Worm (Caenorhabditis elegans) whole organism, L3 larva: ENCODE results near the gene B0228.6.

Experiments used
- R02D3.7 ChIP-seq: fragments of 150-350 bp; optimal IDR thresholded peaks from 2 replicates; lab custom pipeline; 2014; ENCODE audit warnings: missing biosample characterization, missing genetic modification characterization
- ZK546.5 ChIP-seq: sonication (generic microtip); optimal IDR thresholded peaks from 2 replicates; lab custom pipeline; 2017; ENCODE audit warnings: missing biosample characterization, missing genetic modification characterization
- aly-2 ChIP-seq: fragments of 150-350 bp; optimal IDR thresholded peaks from 2 replicates; lab custom pipeline; 2014; ENCODE audit warnings: missing biosample characterization, missing genetic modification characterization
- ama-1 ChIP-seq: fragments of 150-350 bp; optimal IDR thresholded peaks from 2 replicates; lab custom pipeline; 2018
- ceh-16 ChIP-seq: sonication (generic microtip); optimal IDR thresholded peaks from 2 replicates; lab custom pipeline; 2017; ENCODE audit warnings: missing biosample characterization, missing genetic modification characterization
- ceh-28 ChIP-seq: fragments of 150-350 bp; optimal IDR thresholded peaks from 2 replicates; lab custom pipeline; 2014; ENCODE audit warnings: missing biosample characterization, missing genetic modification reagents, missing genetic modification characterization
- ceh-82 ChIP-seq: fragments of 150-350 bp; optimal IDR thresholded peaks from 2 replicates; lab custom pipeline; 2014; ENCODE audit warnings: missing biosample characterization, missing genetic modification characterization
- ceh-9 ChIP-seq: sonication (generic microtip); optimal IDR thresholded peaks from 2 replicates; lab custom pipeline; 2018; ENCODE audit warnings: missing biosample characterization, missing genetic modification characterization
- daf-12 ChIP-seq: fragments of 150-350 bp; optimal IDR thresholded peaks from 2 replicates; lab custom pipeline; 2014; ENCODE audit warnings: missing biosample characterization, missing genetic modification reagents, missing genetic modification characterization
- egl-27 ChIP-seq: sonication (generic microtip); optimal IDR thresholded peaks from 4 replicates; lab custom pipeline; 2017; ENCODE audit warnings: missing biosample characterization, missing genetic modification reagents, missing genetic modification characterization
- elt-1 ChIP-seq: fragments of 150-350 bp; optimal IDR thresholded peaks from 2 replicates; lab custom pipeline; 2014; ENCODE audit warnings: missing biosample characterization, missing genetic modification characterization
- elt-2 ChIP-seq: sonication (generic microtip); optimal IDR thresholded peaks from 2 replicates; lab custom pipeline; 2016; ENCODE audit warnings: missing genetic modification reagents, mild to moderate bottlenecking, missing genetic modification characterization, missing compliant biosample characterization
- elt-3 ChIP-seq, 3 experiments: fragments of 150-350 bp in 1 of 3; sonication (generic microtip) in 2 of 3; optimal IDR thresholded peaks; 2 replicates in 2 of 3; 4 replicates in 1 of 3; lab custom pipeline; 2014 to 2017; ENCODE audit warnings: missing biosample characterization in 3 of 3, missing genetic modification characterization in 3 of 3
- eor-1 ChIP-seq, 2 experiments: fragments of 150-350 bp; optimal IDR thresholded peaks; 2 replicates each; lab custom pipeline; 2014 to 2018; ENCODE audit warnings: missing biosample characterization in 2 of 2, missing genetic modification characterization in 2 of 2
- fkh-10 ChIP-seq: sonication (generic microtip); optimal IDR thresholded peaks from 2 replicates; lab custom pipeline; 2017; ENCODE audit warnings: missing biosample characterization, missing genetic modification reagents, missing genetic modification characterization
- fkh-2 ChIP-seq: fragments of 150-350 bp; optimal IDR thresholded peaks from 2 replicates; lab custom pipeline; 2014; ENCODE audit warnings: missing biosample characterization, missing genetic modification reagents, missing genetic modification characterization
- fos-1 ChIP-seq: fragments of 150-350 bp; optimal IDR thresholded peaks from 2 replicates; lab custom pipeline; 2014; ENCODE audit warnings: missing biosample characterization, missing genetic modification characterization
- hmg-11 ChIP-seq: sonication (generic microtip); optimal IDR thresholded peaks from 2 replicates; lab custom pipeline; 2016; ENCODE audit warnings: missing genetic modification characterization, missing compliant biosample characterization
- jun-1 ChIP-seq: fragments of 150-350 bp; optimal IDR thresholded peaks from 2 replicates; lab custom pipeline; 2014; ENCODE audit warnings: missing biosample characterization, missing genetic modification reagents, missing genetic modification characterization
- lin-15B ChIP-seq: fragments of 150-350 bp; optimal IDR thresholded peaks from 2 replicates; lab custom pipeline; 2014; ENCODE audit warnings: missing biosample characterization, missing genetic modification characterization
- lin-39 ChIP-seq: fragments of 150-350 bp; optimal IDR thresholded peaks from 2 replicates; lab custom pipeline; 2018; ENCODE audit warnings: missing biosample characterization, missing genetic modification reagents, missing genetic modification characterization
- lsy-12 ChIP-seq: sonication (generic microtip); optimal IDR thresholded peaks from 2 replicates; lab custom pipeline; 2016; ENCODE audit warnings: mild to moderate bottlenecking, missing genetic modification characterization, missing compliant biosample characterization
- mml-1 ChIP-seq: fragments of 150-350 bp; sonication (generic microtip); optimal IDR thresholded peaks from 3 replicates; lab custom pipeline; 2014; ENCODE audit warnings: missing biosample characterization, missing genetic modification characterization
- nfya-1 ChIP-seq: sonication (generic microtip); optimal IDR thresholded peaks from 2 replicates; lab custom pipeline; 2017; ENCODE audit warnings: missing genetic modification characterization, mild to moderate bottlenecking, missing compliant biosample characterization, antibody characterized with exemption, moderate library complexity; ENCODE audit not compliant: insufficient read depth
- nhr-11 ChIP-seq: fragments of 150-350 bp; optimal IDR thresholded peaks from 2 replicates; lab custom pipeline; 2014; ENCODE audit warnings: missing biosample characterization, missing genetic modification characterization
- nhr-12 ChIP-seq: fragments of 150-350 bp; optimal IDR thresholded peaks from 2 replicates; lab custom pipeline; 2014; ENCODE audit warnings: missing biosample characterization, missing genetic modification characterization
- nhr-237 ChIP-seq: fragments of 150-350 bp; optimal IDR thresholded peaks from 2 replicates; lab custom pipeline; 2014; ENCODE audit warnings: missing biosample characterization, missing genetic modification characterization
- nhr-25 ChIP-seq: sonication (generic microtip); optimal IDR thresholded peaks from 2 replicates; lab custom pipeline; 2017; ENCODE audit warnings: missing biosample characterization, missing genetic modification characterization
- nhr-43 ChIP-seq: sonication (generic microtip); optimal IDR thresholded peaks from 2 replicates; lab custom pipeline; 2016; ENCODE audit warnings: mild to moderate bottlenecking, missing genetic modification characterization, missing compliant biosample characterization; ENCODE audit not compliant: poor library complexity, severe bottlenecking
- nhr-67 ChIP-seq: fragments of 150-350 bp; optimal IDR thresholded peaks from 2 replicates; lab custom pipeline; 2014; ENCODE audit warnings: missing biosample characterization, missing genetic modification characterization
- nhr-76 ChIP-seq: fragments of 150-350 bp; sonication (generic microtip); optimal IDR thresholded peaks from 5 replicates; lab custom pipeline; 2014; ENCODE audit warnings: missing biosample characterization, missing genetic modification characterization
- pha-4 ChIP-seq: fragments of 150-350 bp; optimal IDR thresholded peaks from 2 replicates; lab custom pipeline; 2014; ENCODE audit warnings: missing biosample characterization, missing genetic modification reagents, missing genetic modification characterization
- pqm-1 ChIP-seq: fragments of 150-350 bp; optimal IDR thresholded peaks from 2 replicates; lab custom pipeline; 2017; ENCODE audit warnings: missing biosample characterization, missing genetic modification characterization, inconsistent platforms
- tbx-2 ChIP-seq: sonication (generic microtip); optimal IDR thresholded peaks from 2 replicates; lab custom pipeline; 2016; ENCODE audit warnings: mild to moderate bottlenecking, missing genetic modification characterization, missing compliant biosample characterization
- unc-39 ChIP-seq: sonication (generic microtip); optimal IDR thresholded peaks from 4 replicates; lab custom pipeline; 2017; ENCODE audit warnings: missing biosample characterization, missing genetic modification characterization
- unc-62 ChIP-seq: fragments of 150-350 bp; sonication (generic microtip); optimal IDR thresholded peaks from 4 replicates; lab custom pipeline; 2014; ENCODE audit warnings: missing biosample characterization, missing genetic modification reagents, missing genetic modification characterization
- zag-1 ChIP-seq: fragments of 150-350 bp; optimal IDR thresholded peaks from 2 replicates; lab custom pipeline; 2014; ENCODE audit warnings: missing biosample characterization, missing genetic modification characterization
- ztf-11 ChIP-seq: fragments of 150-350 bp; optimal IDR thresholded peaks from 2 replicates; lab custom pipeline; 2014; ENCODE audit warnings: missing biosample characterization, missing genetic modification characterization
- ztf-4 ChIP-seq: fragments of 150-350 bp; optimal IDR thresholded peaks from 2 replicates; lab custom pipeline; 2014; ENCODE audit warnings: missing biosample characterization, missing genetic modification characterization

The B0228.6 gene

DNA sequence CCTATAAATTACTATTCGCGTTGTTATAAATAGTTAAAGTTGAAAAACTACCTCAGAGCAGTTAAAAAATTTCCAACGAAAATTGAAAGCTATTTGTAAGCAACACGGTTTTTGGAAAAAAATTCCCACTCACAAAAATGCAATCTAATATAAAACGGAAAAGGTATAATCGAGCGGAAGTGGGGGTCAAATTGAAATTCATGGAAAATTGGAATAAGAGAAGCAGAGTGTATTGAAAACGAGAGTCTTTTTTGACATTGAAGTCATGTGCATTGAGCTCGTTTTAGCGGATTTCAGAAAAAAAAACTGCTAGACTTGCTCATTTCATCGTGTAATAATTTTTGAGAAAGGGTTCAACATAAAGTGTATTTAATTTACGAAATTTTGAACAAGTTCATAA lies 15.3 kb upstream of the B0228.6 start:
- no peak for TF ChIP-seq ZK546.5 (tag; lab: Kevin White, UChicago)

DNA sequence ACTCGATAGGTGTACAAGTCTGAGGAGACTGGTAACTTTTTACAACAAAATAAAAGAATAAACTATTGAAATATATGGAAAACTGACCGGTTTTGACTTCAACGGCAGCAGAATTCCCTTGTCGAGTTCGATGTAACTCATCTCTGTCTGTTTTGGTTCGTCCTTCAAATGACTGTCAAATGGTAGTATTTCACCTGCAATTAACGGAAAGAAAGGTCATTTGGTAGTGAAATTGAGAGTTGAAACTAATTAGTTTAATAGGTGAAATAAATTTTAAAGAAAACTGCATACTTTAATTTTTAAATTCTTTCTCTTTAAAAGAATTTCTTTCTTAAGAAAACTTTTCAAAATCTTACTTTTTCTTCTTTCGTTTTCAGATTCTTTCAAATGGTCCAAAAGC lies 14.3 kb upstream of the B0228.6 start:
- TF ChIP-seq eor-1 (tag; optimal IDR thresholded peaks at IDR 0.05; lab: Kevin White, UChicago) (no peak), nhr-11 (tag; lab: Kevin White, UChicago) (no peak), unc-39 (no peak), nhr-25 (no peak), hmg-11 (no peak), ceh-28 (no peak), nfya-1 (tag; lab: Kevin White, UChicago) (no peak), nhr-12 (no peak), elt-1 (tag; lab: Kevin White, UChicago) (no peak), nhr-67 (tag; lab: Kevin White, UChicago) (no peak), elt-3 (tag; optimal IDR thresholded peaks at IDR 0.05; lab: Kevin White, UChicago) (no peak), ceh-9 (tag; lab: Kevin White, UChicago) (no peak), fkh-10 (GFP tag; lab: Kevin White, UChicago) (no peak), nhr-237 (tag; lab: Kevin White, UChicago) (no peak)

DNA sequence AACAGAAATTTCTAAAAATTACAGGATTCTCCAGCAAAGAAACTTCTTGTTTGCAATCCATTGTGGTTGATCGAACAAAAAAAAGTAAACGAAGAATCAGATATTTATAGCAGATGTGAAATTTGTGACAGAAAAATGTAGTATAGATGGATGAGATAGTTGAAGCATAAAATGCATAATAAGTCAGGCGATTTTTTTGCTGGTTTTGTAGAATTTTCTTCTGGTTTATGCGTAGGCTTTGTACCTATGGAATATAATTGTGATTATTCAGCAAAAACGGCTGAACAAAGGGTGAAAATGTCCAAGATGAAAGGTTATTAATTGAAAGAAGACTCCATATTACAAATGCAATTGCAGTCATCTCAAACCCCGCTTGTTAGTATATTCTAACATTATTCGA lies 10.5 kb upstream of the B0228.6 start, which contains the start of gene srh-39:
Gene srh-39, minus strand, starts transcription at position 101 of the 400 bp plus-strand sequence.
- TF ChIP-seq elt-2 (tag; lab: Kevin White, UChicago) (no peak), lsy-12 (no peak), nhr-12 (no peak), ceh-9 (tag; lab: Kevin White, UChicago) (no peak), jun-1 (tag; lab: Kevin White, UChicago) (no peak), mml-1 (tag; lab: Kevin White, UChicago) (no peak), fkh-2 (no peak), pha-4 (tag; lab: Kevin White, UChicago) (no peak), pqm-1 (tag; lab: Kevin White, UChicago) (no peak), R02D3.7 (tag; lab: Kevin White, UChicago) (no peak), elt-1 (tag; lab: Kevin White, UChicago) (no peak)

DNA sequence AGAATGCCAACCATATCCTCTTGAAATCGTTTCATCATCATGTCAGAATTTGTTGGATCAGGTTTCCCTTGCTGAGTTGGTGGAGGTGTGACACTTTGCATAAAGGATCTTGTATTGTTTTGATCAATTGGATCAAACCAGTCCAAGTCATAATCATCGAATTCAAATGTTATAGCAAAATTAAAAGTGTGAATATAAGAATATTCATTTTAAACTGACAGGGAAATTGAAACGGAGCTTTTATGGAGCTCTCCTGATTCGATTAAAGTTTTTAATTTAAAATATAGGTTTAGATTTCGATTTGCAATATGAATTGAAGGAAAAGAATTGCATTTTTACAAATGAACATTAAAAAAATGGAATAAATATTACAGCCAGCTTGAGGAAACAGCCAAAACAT lies 8.6 kb upstream of the B0228.6 start, which contains the start of gene B0228.9:
Gene B0228.9, minus strand, starts transcription at position 101 of the 400 bp plus-strand sequence.
- TF ChIP-seq aly-2 (tag; lab: Kevin White, UChicago) (no peak), hmg-11 (no peak), tbx-2 (no peak), ztf-11 (tag; lab: Kevin White, UChicago) (no peak), nhr-25 (no peak), mml-1 (tag; lab: Kevin White, UChicago) (no peak), zag-1 (tag; lab: Kevin White, UChicago) (no peak)

DNA sequence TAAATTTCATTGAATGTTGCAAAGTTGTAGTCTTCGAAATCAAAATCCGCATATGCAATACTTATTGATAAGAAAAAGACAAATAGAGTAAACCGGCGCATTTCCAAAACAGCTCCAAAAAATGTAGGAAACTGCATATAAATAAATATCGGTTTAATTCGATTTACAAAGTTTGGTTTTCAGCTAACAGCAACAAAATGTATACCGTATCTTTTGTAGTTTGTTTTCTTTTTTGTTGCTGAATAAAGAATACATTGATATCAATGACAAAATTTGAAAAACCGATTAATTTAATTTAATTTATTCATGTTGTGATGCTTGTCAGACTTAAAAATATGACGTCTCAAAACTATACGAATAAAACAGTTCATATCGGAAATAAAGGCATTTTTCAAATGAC lies 6.5 kb upstream of the B0228.6 start, which contains the start of gene B0228.8:
Gene B0228.8, minus strand, starts transcription at position 101 of the 400 bp plus-strand sequence.
- no peak for TF ChIP-seq jun-1 (tag; lab: Kevin White, UChicago)
- TF ChIP-seq egl-27 (tag; lab: Kevin White, UChicago), result no peak
- no peak for TF ChIP-seq unc-39
- no peak for TF ChIP-seq ceh-82 (tag; lab: Kevin White, UChicago)
- TF ChIP-seq fkh-10 (GFP tag; lab: Kevin White, UChicago), result no peak
- TF ChIP-seq ZK546.5 (tag; lab: Kevin White, UChicago), result no peak
- TF ChIP-seq lin-15B (tag; lab: Kevin White, UChicago), result no peak
- no peak for TF ChIP-seq nhr-67 (tag; lab: Kevin White, UChicago)
- no peak for TF ChIP-seq nhr-12
- TF ChIP-seq nhr-43 (tag; lab: Kevin White, UChicago), result no peak

DNA sequence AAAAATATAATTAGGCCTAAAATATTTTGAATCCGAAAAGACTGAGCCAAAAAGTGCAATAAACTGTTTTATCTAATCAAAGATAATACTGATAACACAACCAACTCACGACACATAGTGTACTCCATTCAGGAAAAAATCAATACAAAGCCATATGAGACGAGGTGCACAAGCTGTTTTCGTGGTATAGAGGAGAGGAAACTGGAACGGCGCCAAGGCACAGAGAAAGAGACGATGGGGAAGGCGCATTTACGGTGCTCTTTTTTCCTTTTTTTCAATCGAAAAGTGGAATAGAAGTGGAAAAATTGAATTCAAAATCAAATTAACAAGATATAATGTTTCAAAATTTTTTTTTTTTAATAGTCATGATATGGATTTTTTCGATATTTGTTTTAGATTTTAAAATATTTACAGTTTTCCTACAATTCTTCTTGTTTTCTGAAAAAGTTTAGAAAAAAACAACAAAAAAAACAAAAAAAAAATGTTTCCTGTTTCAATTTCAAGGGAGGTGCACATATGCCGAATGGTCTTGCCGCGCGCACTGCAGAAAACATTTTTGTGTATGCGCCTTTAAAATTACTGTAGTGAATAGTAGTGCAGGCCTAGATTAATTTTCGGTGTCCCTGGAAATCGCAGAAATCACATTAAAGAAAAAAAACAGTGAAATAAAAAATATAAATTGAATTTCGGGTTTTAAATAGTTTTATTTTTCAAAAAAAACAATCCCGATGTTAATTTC lies 3.6 kb upstream of the B0228.6 start, which contains the start of gene B0228.7:
Gene B0228.7, minus strand, starts transcription at position 627 of the 739 bp plus-strand sequence.
- TF ChIP-seq pha-4 (tag; lab: Kevin White, UChicago), result peak; percentile 64
- TF ChIP-seq elt-3 (tag; optimal IDR thresholded peaks at IDR 0.05; lab: Kevin White, UChicago), result no peak
- no peak for TF ChIP-seq unc-62 (GFP tag; lab: Kevin White, UChicago)
- TF ChIP-seq R02D3.7 (tag; lab: Kevin White, UChicago), result no peak
- TF ChIP-seq nfya-1 (tag; lab: Kevin White, UChicago), result peak; percentile 49
- no peak for TF ChIP-seq fos-1
- peak; percentile 30 for TF ChIP-seq ama-1 (lab: Kevin White, UChicago)
- no peak for TF ChIP-seq nhr-12
- TF ChIP-seq lin-39 (tag; lab: Kevin White, UChicago), result peak; percentile 7
- TF ChIP-seq pqm-1 (tag; lab: Kevin White, UChicago), result peak; percentile 38
- TF ChIP-seq nhr-11 (tag; lab: Kevin White, UChicago), result no peak
- no peak for TF ChIP-seq nhr-76 (tag; lab: Kevin White, UChicago)
- no peak for TF ChIP-seq ceh-9 (tag; lab: Kevin White, UChicago)
- TF ChIP-seq lin-15B (tag; lab: Kevin White, UChicago), result peak; percentile 22
- peak; percentile 78 for TF ChIP-seq elt-2 (tag; lab: Kevin White, UChicago)
- TF ChIP-seq ceh-16, result no peak
- peak; percentile 24 for TF ChIP-seq ceh-28
- no peak for TF ChIP-seq ztf-4
- TF ChIP-seq egl-27 (tag; lab: Kevin White, UChicago), result no peak
- TF ChIP-seq daf-12 (tag; lab: Kevin White, UChicago), result no peak
- peak; percentile 10 for TF ChIP-seq hmg-11
